Fruit fly (Drosophila melanogaster) whole organism: ENCODE results near the gene C1GalTA.

ENCODE experiments used
- EcR ChIP-seq, 2 experiments: fragments of >200 bp; optimal IDR thresholded peaks; 2 replicates each; lab custom pipeline; 2017; ENCODE audit warnings: missing biosample characterization in 2 of 2, missing genetic modification characterization in 2 of 2, missing genetic modification reagents in 2 of 2
- psq ChIP-seq: fragments of >200 bp; optimal IDR thresholded peaks from 2 replicates; lab custom pipeline; 2017

DNA sequence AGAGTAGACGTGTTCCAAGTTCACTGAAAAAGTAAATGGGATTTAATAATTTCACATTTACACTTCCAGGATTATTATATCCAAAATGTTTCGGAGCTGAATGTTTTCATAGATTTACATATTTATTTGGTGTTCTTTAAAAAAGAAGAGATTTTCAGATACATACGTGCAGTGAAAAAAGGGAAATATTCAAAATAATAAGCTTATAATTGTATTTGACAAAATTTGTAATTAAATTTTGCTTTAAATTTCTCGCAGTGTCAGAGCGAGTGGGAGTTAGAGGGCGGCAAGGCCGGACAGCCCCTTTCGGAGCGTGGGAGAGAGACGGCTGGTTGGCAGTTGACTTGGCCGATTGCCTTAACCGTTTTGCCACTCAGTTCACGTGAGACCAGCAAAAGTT, 14.0 kb downstream of the C1GalTA start, which contains the start of gene Tsp29Fb:
- TF ChIP-seq psq (no peak), EcR (GFP tag; optimal IDR thresholded peaks at IDR 0.05; lab: Kevin White, UChicago) (no peak)
